Worm (Caenorhabditis elegans) whole organism, young adult: ENCODE data around the gene ZK637.15.

ENCODE experiments used
- C06A6.2 ChIP-seq: fragments of 200-800 bp; sonication (Bioruptor generic); conservative IDR thresholded peaks from 2 replicates; pipeline ENCODE4 v1.3.6; 2022; ENCODE audit warnings: missing genetic modification characterization, missing compliant biosample characterization
- F49E8.2 ChIP-seq: sonication (generic microtip); optimal IDR thresholded peaks from 3 replicates; lab custom pipeline; 2017; ENCODE audit warnings: missing genetic modification characterization, mild to moderate bottlenecking, missing compliant biosample characterization, antibody characterized with exemption, moderate library complexity; ENCODE audit not compliant: insufficient read depth
- Y53F4B.3 ChIP-seq: fragments of 200-800 bp; sonication (Bioruptor generic); IDR thresholded peaks from 2 replicates; pipeline ENCODE4 v1.3.6; 2022; ENCODE audit warnings: missing genetic modification reagents, missing genetic modification characterization, missing compliant biosample characterization
- ama-1 ChIP-seq, 3 experiments: fragments of 150-350 bp in 1 of 3; sonication (generic microtip) in 2 of 3; optimal IDR thresholded peaks; 2 replicates each; lab custom pipeline; 2014 to 2018; ENCODE audit warnings: missing biosample characterization in 2 of 3, missing genetic modification characterization in 2 of 3, missing genetic modification reagents in 2 of 3
- bed-2 ChIP-seq: fragments of 200-800 bp; sonication (Bioruptor generic); IDR thresholded peaks from 2 replicates; pipeline ENCODE4 v1.3.6; 2022; ENCODE audit warnings: missing genetic modification reagents, missing genetic modification characterization, missing compliant biosample characterization
- madf-10 ChIP-seq: sonication (generic microtip); optimal IDR thresholded peaks from 2 replicates; lab custom pipeline; 2016; ENCODE audit warnings: mild to moderate bottlenecking, missing genetic modification characterization, missing compliant biosample characterization
- mes-4 ChIP-seq: sonication (generic microtip); optimal IDR thresholded peaks from 2 replicates; lab custom pipeline; 2016; ENCODE audit warnings: missing genotype, missing genetic modification characterization, missing compliant biosample characterization
- nfya-1 ChIP-seq: sonication (generic microtip); optimal IDR thresholded peaks from 2 replicates; lab custom pipeline; 2017; ENCODE audit warnings: antibody characterized with exemption, missing compliant biosample characterization, missing genetic modification characterization, borderline replicate concordance; ENCODE audit not compliant: insufficient read depth
- unc-62 ChIP-seq: fragments of 150-350 bp; optimal IDR thresholded peaks from 2 replicates; lab custom pipeline; 2014; ENCODE audit warnings: missing biosample characterization, missing genetic modification reagents, missing genetic modification characterization
- ztf-3 ChIP-seq: fragments of 200-800 bp; sonication (Bioruptor generic); optimal IDR thresholded peaks from 2 replicates; lab custom pipeline; 2018; ENCODE audit warnings: mild to moderate bottlenecking, missing genetic modification characterization, missing compliant biosample characterization

DNA sequence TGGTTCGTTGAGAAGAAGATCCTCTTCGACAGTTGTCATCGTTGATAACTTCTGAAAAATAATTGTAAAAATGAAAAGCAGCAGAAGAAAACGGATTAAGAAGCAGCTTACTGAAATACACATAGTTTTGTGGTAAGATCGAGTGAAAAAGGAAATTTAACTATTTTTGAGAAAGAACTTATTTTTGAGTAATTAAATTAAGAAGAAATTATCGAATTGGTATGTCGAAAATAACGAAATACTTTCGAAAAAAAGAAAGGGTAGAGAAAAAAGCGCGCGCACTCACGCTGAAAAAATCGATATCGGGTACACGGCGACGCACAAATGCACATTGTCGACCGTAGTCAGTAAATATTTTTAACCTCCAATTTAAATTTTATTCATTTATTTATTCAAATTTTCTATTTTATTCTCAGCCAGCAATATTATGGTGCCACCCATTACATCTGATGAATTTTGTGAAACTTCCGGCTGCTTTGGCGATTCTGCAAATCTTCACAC is 36.3 kb downstream of the ZK637.15 start, which contains the start of the genes ZK643.5 and ZK643.2:
- TF ChIP-seq ama-1 (optimal IDR thresholded peaks at IDR 0.05; lab: Kevin White, UChicago) = no peak
- peak in 1 of 2 experiments; percentile 64 for TF ChIP-seq ama-1 (GFP tag; optimal IDR thresholded peaks at IDR 0.05; lab: Kevin White, UChicago)
- no peak for TF ChIP-seq unc-62 (GFP tag; lab: Kevin White, UChicago)
- no peak for TF ChIP-seq F49E8.2 (tag; lab: Kevin White, UChicago)
- TF ChIP-seq mes-4 (tag; lab: Kevin White, UChicago) = no peak
- TF ChIP-seq madf-10 (tag; lab: Kevin White, UChicago) = no peak
- no peak for TF ChIP-seq C06A6.2 (GFP tag; lab: Robert Waterston, UW)
- no peak for TF ChIP-seq nfya-1 (tag; lab: Kevin White, UChicago)
- no peak for TF ChIP-seq ztf-3 (GFP tag; lab: Kevin White, UChicago)
- TF ChIP-seq Y53F4B.3 (GFP tag; lab: Robert Waterston, UW) = no peak
- no peak for TF ChIP-seq bed-2 (GFP tag; lab: Robert Waterston, UW)
